Fruit fly (Drosophila melanogaster): ENCODE measurements around the gene CG31109.
A peak's percentile ranks its signal among the peaks of the same experiment; 100 is the strongest.

dm6 chr3R:25054451-25055188 is at the start of gene CG31109:
- TF ChIP-seq bab1 (GFP tag; optimal IDR thresholded peaks at IDR 0.05), result peak; percentile 64
- peak; percentile 15 for TF ChIP-seq CG7101 (tag; optimal IDR thresholded peaks at IDR 0.05)
- peak; percentile 32 for TF ChIP-seq pad (GFP tag; optimal IDR thresholded peaks at IDR 0.05)
- TF ChIP-seq CG12768 (GFP tag; optimal IDR thresholded peaks at IDR 0.05), result no peak
- peak; percentile 7 for TF ChIP-seq Clk (GFP tag; optimal IDR thresholded peaks at IDR 0.05)
